Fruit fly (Drosophila melanogaster): ENCODE results near the gene beg.

- TF ChIP-seq CG8478 (optimal IDR thresholded peaks at IDR 0.05), result no peak
- TF ChIP-seq CTCF (optimal IDR thresholded peaks at IDR 0.05), result no peak
Observed at dm6 chr3L:16994805-16995204, 40.7 kb upstream of the beg start.
